Worm (Caenorhabditis elegans) whole organism, late embryonic: ENCODE measurements around the gene asp-13.

ENCODE experiments used
- C38D4.7 ChIP-seq: fragments of 200-800 bp; sonication (Bioruptor generic); optimal IDR thresholded peaks from 2 replicates; lab custom pipeline; 2018; ENCODE audit warnings: mild to moderate bottlenecking, missing genetic modification characterization, moderate library complexity, missing compliant biosample characterization
- T23F11.4 ChIP-seq: fragments of 200-800 bp; sonication (Bioruptor generic); optimal IDR thresholded peaks from 2 replicates; lab custom pipeline; 2018; ENCODE audit warnings: mild to moderate bottlenecking, missing genetic modification characterization, missing compliant biosample characterization
- Y22D7AL.16 ChIP-seq: sonication (generic microtip); optimal IDR thresholded peaks from 2 replicates; lab custom pipeline; 2016; ENCODE audit warnings: missing genetic modification characterization, missing compliant biosample characterization
- ama-1 ChIP-seq: fragments of 150-350 bp; optimal IDR thresholded peaks from 2 replicates; lab custom pipeline; 2014
- ceh-18 ChIP-seq: sonication (generic microtip); optimal IDR thresholded peaks from 2 replicates; lab custom pipeline; 2016; ENCODE audit warnings: missing genetic modification characterization, missing compliant biosample characterization
- ceh-34 ChIP-seq: sonication (generic microtip); optimal IDR thresholded peaks from 2 replicates; lab custom pipeline; 2016; ENCODE audit warnings: mild to moderate bottlenecking, missing genetic modification characterization, missing compliant biosample characterization
- ceh-6 ChIP-seq: fragments of 200-800 bp; sonication (Bioruptor generic); optimal IDR thresholded peaks from 2 replicates; lab custom pipeline; 2018; ENCODE audit warnings: mild to moderate bottlenecking, missing genetic modification characterization, missing compliant biosample characterization
- dve-1 ChIP-seq: sonication (generic microtip); optimal IDR thresholded peaks from 2 replicates; lab custom pipeline; 2017; ENCODE audit warnings: antibody characterized with exemption, mild to moderate bottlenecking, missing genetic modification characterization, missing compliant biosample characterization
- elt-2 ChIP-seq: sonication (generic microtip); optimal IDR thresholded peaks from 2 replicates; lab custom pipeline; 2016; ENCODE audit warnings: missing genetic modification reagents, missing genetic modification characterization, missing compliant biosample characterization
- ets-4 ChIP-seq: sonication (generic microtip); optimal IDR thresholded peaks from 2 replicates; lab custom pipeline; 2016; ENCODE audit warnings: missing genetic modification characterization, missing compliant biosample characterization
- fkh-6 ChIP-seq: sonication (generic microtip); optimal IDR thresholded peaks from 2 replicates; lab custom pipeline; 2016; ENCODE audit warnings: missing genetic modification characterization, missing compliant biosample characterization
- hlh-13 ChIP-seq: fragments of 200-800 bp; sonication (Bioruptor generic); optimal IDR thresholded peaks from 2 replicates; lab custom pipeline; 2018; ENCODE audit warnings: mild to moderate bottlenecking, missing genetic modification characterization, missing compliant biosample characterization
- hlh-30 ChIP-seq: sonication (generic microtip); optimal IDR thresholded peaks from 2 replicates; lab custom pipeline; 2017; ENCODE audit warnings: antibody characterized with exemption, missing genetic modification characterization, missing compliant biosample characterization; ENCODE audit not compliant: insufficient read depth
- hlh-6 ChIP-seq: sonication (generic microtip); optimal IDR thresholded peaks from 2 replicates; lab custom pipeline; 2016; ENCODE audit warnings: missing genotype, missing genetic modification characterization, missing compliant biosample characterization
- hlh-8 ChIP-seq: sonication (generic microtip); optimal IDR thresholded peaks from 2 replicates; lab custom pipeline; 2016; ENCODE audit warnings: missing genotype, missing genetic modification characterization, missing compliant biosample characterization
- lim-6 ChIP-seq: sonication (generic microtip); optimal IDR thresholded peaks from 2 replicates; lab custom pipeline; 2016; ENCODE audit warnings: missing genetic modification characterization, missing compliant biosample characterization
- lin-11 ChIP-seq: fragments of 200-800 bp; sonication (Bioruptor generic); optimal IDR thresholded peaks from 2 replicates; lab custom pipeline; 2018; ENCODE audit warnings: mild to moderate bottlenecking, missing genetic modification characterization, missing compliant biosample characterization
- nhr-232 ChIP-seq: sonication (generic microtip); optimal IDR thresholded peaks from 2 replicates; lab custom pipeline; 2016; ENCODE audit warnings: missing genetic modification characterization, missing compliant biosample characterization
- pag-3 ChIP-seq: sonication (generic microtip); optimal IDR thresholded peaks from 2 replicates; lab custom pipeline; 2016; ENCODE audit warnings: missing compliant biosample characterization, missing genetic modification characterization, borderline replicate concordance
- pqm-1 ChIP-seq: sonication (generic microtip); optimal IDR thresholded peaks from 2 replicates; lab custom pipeline; 2016; ENCODE audit warnings: missing genetic modification characterization, missing compliant biosample characterization
- rnt-1 ChIP-seq: sonication (generic microtip); optimal IDR thresholded peaks from 2 replicates; lab custom pipeline; 2016; ENCODE audit warnings: missing genetic modification characterization, missing compliant biosample characterization
- sox-4 ChIP-seq: sonication (generic microtip); optimal IDR thresholded peaks from 2 replicates; lab custom pipeline; 2017; ENCODE audit warnings: mild to moderate bottlenecking, missing genetic modification characterization, inconsistent platforms, missing compliant biosample characterization
- syd-9 ChIP-seq: sonication (generic microtip); optimal IDR thresholded peaks from 2 replicates; lab custom pipeline; 2016; ENCODE audit warnings: mild to moderate bottlenecking, missing genetic modification characterization, moderate library complexity, missing compliant biosample characterization
- tbx-2 ChIP-seq: sonication (generic microtip); optimal IDR thresholded peaks from 2 replicates; lab custom pipeline; 2016; ENCODE audit warnings: missing genetic modification characterization, missing compliant biosample characterization
- unc-3 ChIP-seq, 2 experiments: fragments of 200-800 bp in 1 of 2; sonication (Bioruptor generic) in 1 of 2; sonication (generic microtip) in 1 of 2; conservative IDR thresholded peaks in 1 of 2; optimal IDR thresholded peaks in 1 of 2; 2 replicates each; pipeline versions ENCODE4 v1.3.6 to Lab custom; 2016 to 2022; ENCODE audit warnings: missing compliant biosample characterization in 2 of 2, missing genetic modification characterization in 2 of 2, missing genetic modification reagents in 1 of 2
- unc-55 ChIP-seq: sonication (generic microtip); optimal IDR thresholded peaks from 2 replicates; lab custom pipeline; 2017; ENCODE audit warnings: missing biosample characterization, missing genetic modification reagents, missing genetic modification characterization
- ztf-16 ChIP-seq: sonication (generic microtip); optimal IDR thresholded peaks from 2 replicates; lab custom pipeline; 2017; ENCODE audit warnings: missing genetic modification characterization, missing compliant biosample characterization

The asp-13 gene

DNA sequence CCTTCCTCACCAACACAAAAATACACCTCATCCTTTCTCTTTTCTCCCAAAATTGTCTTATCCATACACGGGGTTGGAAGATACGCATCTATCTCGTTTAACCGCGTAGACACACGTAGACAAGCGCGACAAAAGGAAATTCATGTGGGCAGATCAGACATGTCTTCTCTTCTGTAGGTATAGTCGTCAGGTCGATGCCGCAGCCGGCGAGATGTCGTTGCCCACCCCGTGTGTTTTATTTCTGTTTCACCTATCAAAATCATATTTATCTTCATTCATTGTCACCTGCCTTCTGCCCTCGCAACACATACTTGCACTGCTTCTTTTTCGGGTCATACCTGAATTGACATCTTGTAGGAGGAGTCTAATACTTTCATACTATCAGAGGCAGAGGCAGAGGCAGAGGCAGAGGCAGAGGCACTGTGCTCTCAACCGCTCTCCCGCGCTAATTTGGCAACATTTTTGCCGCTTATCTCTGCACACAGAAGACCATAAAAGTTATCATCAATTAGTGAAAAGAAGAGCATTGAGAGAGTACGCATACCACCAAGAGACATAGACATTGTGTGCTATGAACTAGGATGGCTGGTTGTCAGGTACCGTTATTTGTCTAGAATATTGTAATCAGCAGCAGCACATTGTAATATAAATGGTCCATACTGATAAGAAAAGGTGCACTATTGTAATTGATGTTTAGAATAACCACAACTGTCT is 18.4 kb upstream of the asp-13 start:
- TF ChIP-seq pag-3 (no peak), tbx-2 (tag; lab: Kevin White, UChicago) (no peak), hlh-13 (GFP tag; lab: Kevin White, UChicago) (no peak), ceh-6 (no peak), elt-2 (tag; lab: Kevin White, UChicago) (peak; percentile 98), dve-1 (tag; lab: Kevin White, UChicago) (no peak), sox-4 (tag; lab: Kevin White, UChicago) (no peak), syd-9 (tag; lab: Kevin White, UChicago) (no peak), ama-1 (lab: Kevin White, UChicago) (no peak), Y22D7AL.16 (tag; lab: Kevin White, UChicago) (no peak), fkh-6 (no peak), rnt-1 (tag; lab: Kevin White, UChicago) (peak; percentile 22), pqm-1 (tag; lab: Kevin White, UChicago) (peak; percentile 37), lin-11 (no peak)

DNA sequence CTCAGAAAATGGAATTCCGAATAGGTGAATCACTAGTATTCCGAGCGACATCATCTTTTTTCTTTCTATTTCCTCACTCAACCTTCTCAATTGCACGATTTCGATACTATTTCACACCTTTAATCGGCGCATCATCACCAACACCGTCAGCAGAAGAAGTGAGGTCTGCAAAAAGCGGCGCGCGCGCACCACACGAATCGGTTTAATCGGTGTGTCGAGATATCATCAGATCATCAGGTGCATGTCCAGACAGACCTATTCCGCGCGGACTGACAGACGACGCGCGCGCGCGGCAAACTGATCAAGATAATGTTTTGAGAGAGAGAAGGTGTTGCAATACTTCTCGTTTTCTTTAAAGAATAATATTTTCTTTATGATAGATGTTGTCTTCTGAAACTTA is 17.5 kb upstream of the asp-13 start:
- TF ChIP-seq ceh-34 (tag; lab: Kevin White, UChicago) (no peak), ceh-18 (tag; lab: Kevin White, UChicago) (no peak), rnt-1 (tag; lab: Kevin White, UChicago) (peak; percentile 20), nhr-232 (tag; lab: Kevin White, UChicago) (no peak)

DNA sequence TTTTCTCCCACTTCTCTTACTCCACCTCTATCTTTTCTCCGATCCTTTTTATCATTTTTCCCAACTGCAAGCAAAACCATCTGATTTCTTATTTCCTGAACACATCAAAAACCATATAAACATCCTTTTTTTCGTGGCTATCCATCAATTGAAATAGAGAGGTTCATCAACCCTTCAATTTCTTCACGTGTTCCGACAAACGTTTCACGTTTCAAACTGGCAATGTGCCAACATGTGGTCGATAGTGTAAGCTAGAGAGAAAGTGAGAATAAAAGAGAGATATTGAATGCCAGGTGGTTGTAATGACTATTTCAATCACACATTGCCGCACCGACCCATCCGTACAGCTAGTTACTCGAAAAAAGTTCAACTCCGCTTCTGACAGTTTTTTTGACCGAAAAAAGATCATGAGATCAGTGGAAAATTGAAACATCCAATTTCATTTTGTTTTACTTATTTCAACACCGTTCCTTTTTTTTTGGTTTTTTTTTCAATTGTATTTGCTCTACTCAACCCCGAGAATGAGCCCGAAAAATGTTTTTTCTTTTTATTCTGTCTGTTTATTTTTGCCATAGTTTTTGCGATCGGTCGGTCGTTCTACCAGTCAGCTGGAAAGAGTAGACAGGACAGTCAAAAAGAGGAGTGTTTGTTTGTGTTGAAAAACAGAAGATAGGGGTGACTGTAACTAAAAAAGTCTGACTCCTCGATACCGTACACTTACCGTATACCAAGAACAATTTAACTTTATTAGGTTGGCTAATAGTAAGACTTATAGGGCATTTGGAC is 15.8 kb upstream of the asp-13 start:
- TF ChIP-seq ceh-18 (tag; lab: Kevin White, UChicago), result peak; percentile 49
- peak; percentile 56 for TF ChIP-seq rnt-1 (tag; lab: Kevin White, UChicago)
- peak; percentile 34 for TF ChIP-seq hlh-8 (tag; lab: Kevin White, UChicago)
- no peak for TF ChIP-seq ceh-6
- no peak for TF ChIP-seq hlh-6 (tag; lab: Kevin White, UChicago)
- peak; percentile 37 for TF ChIP-seq unc-55 (GFP tag; lab: Kevin White, UChicago)

DNA sequence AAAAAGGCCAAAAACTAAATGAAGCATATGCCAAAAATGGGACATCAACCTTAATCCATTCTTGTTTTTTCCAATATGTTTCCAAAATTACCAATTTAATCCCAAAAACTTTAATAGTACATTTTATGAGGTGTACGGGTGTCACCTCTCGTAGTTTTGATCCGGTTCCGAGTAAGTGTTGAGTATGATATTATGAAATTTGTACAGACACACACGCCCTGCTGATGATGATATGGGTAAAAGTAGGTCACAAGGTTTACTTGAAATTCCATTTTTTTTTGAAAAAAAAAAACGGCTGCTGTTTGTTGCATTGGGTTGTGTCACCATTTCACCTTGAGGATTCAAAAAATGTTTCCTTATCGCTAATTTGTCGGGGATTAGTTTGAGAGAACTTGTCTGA is 14.9 kb upstream of the asp-13 start:
- TF ChIP-seq unc-3 (GFP tag; conservative IDR thresholded peaks at IDR 0.05; lab: Robert Waterston, UW) (no peak), unc-3 (tag; optimal IDR thresholded peaks at IDR 0.05; lab: Kevin White, UChicago) (no peak), T23F11.4 (GFP tag; lab: Kevin White, UChicago) (no peak), lim-6 (tag; lab: Kevin White, UChicago) (no peak), ztf-16 (tag; lab: Kevin White, UChicago) (no peak), hlh-30 (tag; lab: Kevin White, UChicago) (no peak), C38D4.7 (GFP tag; lab: Kevin White, UChicago) (no peak), ceh-34 (tag; lab: Kevin White, UChicago) (no peak), ets-4 (no peak), hlh-6 (tag; lab: Kevin White, UChicago) (no peak), ama-1 (lab: Kevin White, UChicago) (no peak), elt-2 (tag; lab: Kevin White, UChicago) (no peak)

DNA sequence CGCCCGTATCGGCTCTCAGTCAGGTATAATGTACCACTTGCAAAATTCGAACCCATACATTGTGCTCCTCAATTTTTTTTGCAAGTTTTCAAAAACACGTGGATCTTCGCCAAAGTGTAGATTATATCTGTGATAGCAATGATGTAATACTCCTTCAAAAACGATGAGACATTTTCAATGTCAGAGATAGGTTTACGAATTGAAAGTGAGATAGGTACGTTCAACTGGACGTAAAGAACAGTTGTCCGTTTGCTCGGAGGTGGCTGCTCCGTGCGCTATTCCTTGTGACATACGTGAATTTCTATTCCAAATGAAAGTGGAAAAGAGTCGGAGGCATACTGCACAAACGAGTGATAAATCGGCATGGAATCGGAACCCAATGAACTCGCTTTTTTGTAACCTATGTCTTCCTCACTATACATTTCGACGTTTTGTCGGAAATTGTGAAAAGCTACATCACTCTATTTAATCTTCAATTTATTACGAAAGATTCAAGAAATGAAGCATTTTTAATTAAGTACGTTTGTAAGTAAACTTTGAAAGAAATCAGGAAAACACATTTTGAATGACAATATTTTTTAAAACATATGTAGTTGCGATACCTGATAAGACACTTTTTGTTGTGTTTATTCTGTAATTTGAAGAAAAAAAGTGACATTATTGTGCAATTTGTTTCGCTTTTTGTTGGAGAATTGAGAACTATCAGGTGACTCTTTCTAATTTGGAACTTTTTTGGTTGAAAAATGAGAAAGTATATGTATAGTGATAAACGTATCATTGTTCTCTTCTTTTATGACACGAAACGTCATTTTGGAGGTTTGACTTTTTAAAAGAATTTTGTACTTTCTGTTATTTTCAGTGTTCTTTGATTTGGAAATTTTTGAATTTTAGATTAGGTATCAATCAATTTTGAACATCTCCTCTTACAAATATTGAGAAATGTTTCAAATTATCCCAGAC is 11.7 kb upstream of the asp-13 start:
- TF ChIP-seq unc-55 (GFP tag; lab: Kevin White, UChicago) (peak; percentile 16), T23F11.4 (GFP tag; lab: Kevin White, UChicago) (no peak), pag-3 (no peak)
